Worm (Caenorhabditis elegans) whole organism, early embryonic: ENCODE data around the gene C06H2.7.

ENCODE experiments used
- B0310.2 ChIP-seq: sonication (generic microtip); optimal IDR thresholded peaks from 2 replicates; lab custom pipeline; 2016; ENCODE audit warnings: mild to moderate bottlenecking, missing genetic modification characterization, missing compliant biosample characterization
- F13C5.2 ChIP-seq: sonication (generic microtip); optimal IDR thresholded peaks from 2 replicates; lab custom pipeline; 2017; ENCODE audit warnings: mild to moderate bottlenecking, missing genetic modification characterization, inconsistent platforms, missing compliant biosample characterization
- aly-1 ChIP-seq: sonication (generic microtip); optimal IDR thresholded peaks from 2 replicates; lab custom pipeline; 2016; ENCODE audit warnings: missing genetic modification characterization, missing compliant biosample characterization
- ama-1 ChIP-seq: fragments of 150-350 bp; optimal IDR thresholded peaks from 2 replicates; lab custom pipeline; 2014
- ceh-13 ChIP-seq: fragments of 200-800 bp; sonication (Bioruptor generic); optimal IDR thresholded peaks from 2 replicates; lab custom pipeline; 2018; ENCODE audit warnings: mild to moderate bottlenecking, missing genetic modification characterization, missing compliant biosample characterization
- ceh-36 ChIP-seq: sonication (generic microtip); optimal IDR thresholded peaks from 2 replicates; lab custom pipeline; 2016; ENCODE audit warnings: missing genetic modification characterization, inconsistent platforms, missing compliant biosample characterization
- ets-7 ChIP-seq: sonication (generic microtip); optimal IDR thresholded peaks from 2 replicates; lab custom pipeline; 2016; ENCODE audit warnings: missing genotype, missing genetic modification characterization, missing compliant biosample characterization
- flt-1 ChIP-seq: fragments of 200-800 bp; sonication (Bioruptor generic); IDR thresholded peaks from 2 replicates; pipeline ENCODE4 v1.3.6; 2022; ENCODE audit warnings: missing genetic modification characterization, missing compliant biosample characterization
- hmbx-1 ChIP-seq: sonication (generic microtip); optimal IDR thresholded peaks from 2 replicates; lab custom pipeline; 2016; ENCODE audit warnings: mild to moderate bottlenecking, missing genetic modification characterization, missing compliant biosample characterization
- hmg-4 ChIP-seq: fragments of 200-800 bp; sonication (Bioruptor generic); optimal IDR thresholded peaks from 2 replicates; lab custom pipeline; 2018; ENCODE audit warnings: mild to moderate bottlenecking, missing genetic modification characterization, missing compliant biosample characterization
- hnd-1 ChIP-seq: sonication (generic microtip); optimal IDR thresholded peaks from 2 replicates; lab custom pipeline; 2016; ENCODE audit warnings: missing genetic modification characterization, missing compliant biosample characterization
- pes-1 ChIP-seq: fragments of 200-800 bp; sonication (Bioruptor generic); IDR thresholded peaks from 2 replicates; pipeline ENCODE4 v1.3.6; 2022; ENCODE audit warnings: missing genetic modification reagents, missing genetic modification characterization, missing compliant biosample characterization
- scrt-1 ChIP-seq: fragments of 200-800 bp; sonication (Bioruptor generic); IDR thresholded peaks from 2 replicates; pipeline ENCODE4 v1.3.6; 2022; ENCODE audit warnings: missing genetic modification characterization, missing compliant biosample characterization
- sea-1 ChIP-seq: fragments of 200-800 bp; sonication (Bioruptor generic); conservative IDR thresholded peaks from 2 replicates; pipeline ENCODE4 v1.3.6; 2022; ENCODE audit warnings: missing genetic modification characterization, missing compliant biosample characterization
- tbx-11 ChIP-seq: fragments of 200-800 bp; sonication (Bioruptor generic); IDR thresholded peaks from 2 replicates; pipeline ENCODE4 v1.3.6; 2022; ENCODE audit warnings: missing genetic modification characterization, missing compliant biosample characterization
- tbx-37 ChIP-seq: fragments of 200-800 bp; sonication (Bioruptor generic); conservative IDR thresholded peaks from 2 replicates; pipeline ENCODE4 v1.3.6; 2022; ENCODE audit warnings: missing genetic modification reagents, missing genetic modification characterization, missing compliant biosample characterization
- tra-4 ChIP-seq: sonication (generic microtip); optimal IDR thresholded peaks from 2 replicates; lab custom pipeline; 2017; ENCODE audit warnings: missing genetic modification characterization, missing compliant biosample characterization

The C06H2.7 gene

DNA sequence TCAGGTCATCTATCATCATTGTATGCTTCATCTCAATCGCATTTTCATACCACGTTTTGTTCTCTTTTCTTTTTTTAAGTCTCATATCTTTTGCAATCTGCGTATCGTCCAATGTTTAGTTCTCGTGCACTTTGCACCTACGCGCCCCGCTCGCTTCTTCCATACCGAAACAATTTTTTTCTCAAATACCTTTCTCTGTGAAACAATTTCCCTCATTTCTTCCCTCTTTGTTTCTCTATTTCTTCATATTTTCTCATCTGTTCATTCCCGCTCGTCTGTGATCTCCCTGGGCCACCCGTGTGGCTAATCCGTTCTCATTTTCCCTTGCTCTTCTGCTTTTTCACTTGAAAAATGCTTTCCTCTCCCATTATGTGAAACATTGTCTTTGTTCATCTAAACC, 4.3 kb downstream of the C06H2.7 start:
- TF ChIP-seq ama-1, result no peak
- TF ChIP-seq aly-1 (tag; lab: Kevin White, UChicago), result no peak
- no peak for TF ChIP-seq flt-1 (GFP tag; lab: Robert Waterston, UW)
- no peak for TF ChIP-seq B0310.2 (tag; lab: Kevin White, UChicago)
- no peak for TF ChIP-seq F13C5.2 (tag; lab: Kevin White, UChicago)
- no peak for TF ChIP-seq pes-1 (GFP tag; lab: Robert Waterston, UW)
- TF ChIP-seq sea-1 (GFP tag; lab: Robert Waterston, UW), result no peak
- TF ChIP-seq hnd-1 (tag; lab: Kevin White, UChicago), result no peak
- TF ChIP-seq scrt-1 (GFP tag; lab: Robert Waterston, UW), result no peak

DNA sequence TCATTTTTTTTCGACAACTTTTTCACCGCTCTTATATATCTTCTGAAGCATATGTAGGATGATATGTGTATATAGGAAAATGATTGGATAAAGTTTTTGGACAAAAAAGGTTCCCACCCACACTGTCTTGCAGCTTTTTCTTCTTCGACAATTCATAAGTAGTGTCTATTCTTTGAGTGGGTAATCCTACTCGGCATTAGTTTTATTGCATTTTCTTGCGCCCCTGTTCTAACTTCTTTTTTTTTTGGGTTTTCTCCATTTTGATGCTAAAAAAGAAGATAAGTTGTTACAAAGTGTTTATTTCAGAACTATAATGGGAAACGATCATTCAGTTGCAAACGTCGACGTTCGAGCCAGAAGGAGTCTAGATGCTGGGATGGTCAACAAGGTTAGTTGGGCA, 10.3 kb downstream of the C06H2.7 start, which contains the start of gene glb-3:
Gene glb-3, plus strand, starts transcription at position 301 of the 400 bp plus-strand sequence.
- no peak for TF ChIP-seq tbx-11
- TF ChIP-seq ets-7 (tag; lab: Kevin White, UChicago), result no peak
- no peak for TF ChIP-seq B0310.2 (tag; lab: Kevin White, UChicago)

DNA sequence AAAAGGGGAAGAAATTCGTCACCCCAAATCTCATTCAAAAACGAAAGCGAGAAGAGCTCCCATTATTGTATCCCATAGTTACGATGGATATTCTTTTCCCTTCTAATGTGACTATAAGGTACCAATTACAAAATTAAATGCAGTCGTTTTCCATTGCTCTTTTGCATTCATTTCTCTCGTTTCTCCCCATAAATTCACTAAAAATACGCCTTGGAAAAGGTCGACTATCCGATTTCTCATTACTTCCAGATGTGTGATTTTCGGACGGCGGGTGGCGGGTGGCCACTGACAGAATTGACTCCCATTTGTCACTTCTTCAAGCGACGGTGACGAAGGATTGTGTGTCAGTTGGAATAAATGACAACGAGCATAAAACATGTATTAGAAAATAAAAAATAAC, 11.1 kb downstream of the C06H2.7 start:
- TF ChIP-seq ceh-36 (tag; lab: Kevin White, UChicago) (no peak), ceh-13 (no peak), tbx-37 (GFP tag; lab: Robert Waterston, UW) (no peak), hmbx-1 (tag; lab: Kevin White, UChicago) (no peak), ets-7 (tag; lab: Kevin White, UChicago) (no peak), tra-4 (tag; lab: Kevin White, UChicago) (no peak), hnd-1 (tag; lab: Kevin White, UChicago) (no peak), B0310.2 (tag; lab: Kevin White, UChicago) (no peak), scrt-1 (GFP tag; lab: Robert Waterston, UW) (no peak)

- TF ChIP-seq tbx-37 (GFP tag; lab: Robert Waterston, UW) (no peak), pes-1 (GFP tag; lab: Robert Waterston, UW) (no peak), tbx-11 (no peak), ceh-36 (tag; lab: Kevin White, UChicago) (no peak), flt-1 (GFP tag; lab: Robert Waterston, UW) (no peak), B0310.2 (tag; lab: Kevin White, UChicago) (no peak), sea-1 (GFP tag; lab: Robert Waterston, UW) (no peak), ama-1 (no peak), scrt-1 (GFP tag; lab: Robert Waterston, UW) (no peak), F13C5.2 (tag; lab: Kevin White, UChicago) (no peak), ceh-13 (no peak)
Measured at ce11 chrV:11131801-11132200, 12.8 kb downstream of the C06H2.7 start.

ce11 chrV:11127197-11127596, 17.4 kb downstream of the C06H2.7 start, which contains the start of gene jmjd-5:
TSS of gene jmjd-5 (plus strand) at chrV:11127497.
- no peak for TF ChIP-seq aly-1 (tag; lab: Kevin White, UChicago)
- TF ChIP-seq tbx-37 (GFP tag; lab: Robert Waterston, UW), result no peak
- TF ChIP-seq F13C5.2 (tag; lab: Kevin White, UChicago), result no peak
- TF ChIP-seq ama-1, result no peak
- TF ChIP-seq tbx-11, result no peak

ce11 chrV:11124922-11125321, 19.7 kb downstream of the C06H2.7 start, which contains the start of gene C06H2.2:
TSS of gene C06H2.2 (plus strand) at chrV:11125222.
- TF ChIP-seq F13C5.2 (tag; lab: Kevin White, UChicago) (no peak), aly-1 (tag; lab: Kevin White, UChicago) (no peak), hmbx-1 (tag; lab: Kevin White, UChicago) (no peak), hnd-1 (tag; lab: Kevin White, UChicago) (no peak), scrt-1 (GFP tag; lab: Robert Waterston, UW) (no peak), tbx-37 (GFP tag; lab: Robert Waterston, UW) (no peak), ama-1 (no peak), ceh-36 (tag; lab: Kevin White, UChicago) (no peak), tbx-11 (no peak), sea-1 (GFP tag; lab: Robert Waterston, UW) (no peak), flt-1 (GFP tag; lab: Robert Waterston, UW) (no peak), hmg-4 (GFP tag; lab: Kevin White, UChicago) (no peak), B0310.2 (tag; lab: Kevin White, UChicago) (no peak), ets-7 (tag; lab: Kevin White, UChicago) (no peak), ceh-13 (no peak), tra-4 (tag; lab: Kevin White, UChicago) (no peak), pes-1 (GFP tag; lab: Robert Waterston, UW) (no peak)

DNA sequence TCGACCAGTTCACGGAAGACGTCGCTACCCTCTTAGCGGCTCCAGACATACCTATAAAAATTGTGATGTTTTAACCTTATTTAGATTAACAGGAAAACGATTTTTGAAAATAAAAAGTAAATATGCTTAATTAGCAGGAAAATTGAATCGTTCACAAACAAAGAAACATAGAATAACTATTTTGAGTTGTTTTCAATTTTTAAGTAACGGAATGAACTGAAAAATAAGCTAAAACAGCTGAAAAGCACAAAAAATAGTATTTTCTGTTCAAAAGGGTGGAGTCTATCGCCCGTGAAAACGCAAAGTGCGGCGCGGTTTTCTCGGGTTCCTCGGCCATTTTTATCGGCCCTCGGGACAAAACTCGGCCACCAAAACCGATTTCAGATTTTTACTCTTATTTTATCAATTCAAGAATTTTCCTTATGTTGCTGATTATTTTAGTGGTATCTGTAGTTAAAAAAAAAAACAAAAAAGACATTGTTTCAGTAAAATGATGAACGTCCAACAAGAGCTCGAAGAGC, 20.7 kb downstream of the C06H2.7 start, which contains the start of the genes atp-5 and lmtr-3:
Gene atp-5, minus strand, starts transcription at position 51 of the 521 bp plus-strand sequence.
Gene lmtr-3, plus strand, starts transcription at position 370 of the 521 bp plus-strand sequence.
- TF ChIP-seq scrt-1 (GFP tag; lab: Robert Waterston, UW) (no peak), flt-1 (GFP tag; lab: Robert Waterston, UW) (no peak), ceh-36 (tag; lab: Kevin White, UChicago) (no peak), hnd-1 (tag; lab: Kevin White, UChicago) (no peak), B0310.2 (tag; lab: Kevin White, UChicago) (no peak), hmg-4 (GFP tag; lab: Kevin White, UChicago) (peak; percentile 38), hmbx-1 (tag; lab: Kevin White, UChicago) (no peak), ama-1 (no peak), F13C5.2 (tag; lab: Kevin White, UChicago) (peak; percentile 36), tbx-37 (GFP tag; lab: Robert Waterston, UW) (peak; percentile 76; the same call in 1 of the 2 replicates), tbx-11 (0 out of 2 replicates have a peak, but pooled peaks have one; percentile 36)
